Worm (Caenorhabditis elegans) whole organism, mixed stage, embryonic: Measurements from ENCODE around the gene cyp-14A2.

ENCODE experiments used
- ces-1 ChIP-seq: fragments of 150-350 bp; optimal IDR thresholded peaks from 2 replicates; lab custom pipeline; 2014; ENCODE audit warnings: missing biosample characterization, missing genetic modification reagents, missing genetic modification characterization
- pha-4 ChIP-seq: fragments of 150-350 bp; optimal IDR thresholded peaks from 2 replicates; lab custom pipeline; 2018; ENCODE audit warnings: missing biosample characterization, missing genetic modification reagents, missing genetic modification characterization
- sem-2 ChIP-seq: fragments of 200-800 bp; sonication (Bioruptor generic); optimal IDR thresholded peaks from 2 replicates; lab custom pipeline; 2018; ENCODE audit warnings: mild to moderate bottlenecking, missing genetic modification characterization, missing compliant biosample characterization
- zip-8 ChIP-seq: fragments of 150-350 bp; optimal IDR thresholded peaks from 2 replicates; lab custom pipeline; 2014; ENCODE audit warnings: missing biosample characterization, missing genetic modification characterization

- TF ChIP-seq ces-1 = no peak
- TF ChIP-seq zip-8 (tag; lab: Kevin White, UChicago) = no peak
- no peak for TF ChIP-seq sem-2 (GFP tag; lab: Kevin White, UChicago)
- no peak for TF ChIP-seq pha-4 (tag; lab: Kevin White, UChicago)
Measured at ce11 chrX:13238197-13238596, 31.3 kb downstream of the cyp-14A2 start, which contains the start of gene K08H2.4.
